Fruit fly (Drosophila melanogaster) whole organism, wandering third instar larva: ENCODE data around the gene CG1309.
A peak's percentile ranks its signal among the peaks of the same experiment; 100 is the strongest.

Experiments
- Abd-B ChIP-seq: fragments of >200 bp; optimal IDR thresholded peaks from 2 replicates; lab custom pipeline; 2017; ENCODE audit warnings: missing biosample characterization, missing genetic modification characterization
- CG32264 ChIP-seq: fragments of 200-800 bp; sonication (Bioruptor generic); optimal IDR thresholded peaks from 2 replicates; lab custom pipeline; 2016; ENCODE audit warnings: missing biosample characterization, missing genetic modification characterization
- CG9705 ChIP-seq: fragments of 200-800 bp; sonication (Bioruptor generic); optimal IDR thresholded peaks from 2 replicates; lab custom pipeline; 2018; ENCODE audit warnings: missing biosample characterization, mild to moderate bottlenecking, missing genetic modification characterization
- CrebA ChIP-seq: fragments of 200-800 bp; sonication (Bioruptor generic); optimal IDR thresholded peaks from 2 replicates; lab custom pipeline; 2016; ENCODE audit warnings: missing biosample characterization, mild to moderate bottlenecking, missing genetic modification characterization, borderline replicate concordance
- Dfd ChIP-seq: fragments of >200 bp; optimal IDR thresholded peaks from 2 replicates; lab custom pipeline; 2017; ENCODE audit warnings: missing biosample characterization, missing genetic modification characterization
- Dif ChIP-seq: fragments of 200-275, 200-300 bp; sonication (Bioruptor generic); optimal IDR thresholded peaks from 2 replicates; lab custom pipeline; 2018; ENCODE audit warnings: missing biosample characterization, missing genetic modification characterization; ENCODE audit not compliant: partially characterized antibody
- GATAd ChIP-seq: sonication (Bioruptor generic); optimal IDR thresholded peaks from 2 replicates; lab custom pipeline; 2016; ENCODE audit warnings: missing biosample characterization, missing genetic modification characterization
- HLH106 ChIP-seq: fragments of 200-800 bp; optimal IDR thresholded peaks from 3 replicates; lab custom pipeline; 2019; ENCODE audit warnings: missing biosample characterization, mild to moderate bottlenecking, missing genetic modification characterization, moderate library complexity
- Hnf4 ChIP-seq: fragments of 200-800 bp; sonication (Bioruptor generic); optimal IDR thresholded peaks from 2 replicates; lab custom pipeline; 2016; ENCODE audit warnings: missing biosample characterization, mild to moderate bottlenecking, missing genetic modification characterization
- Hr78 ChIP-seq: fragments of >200 bp; optimal IDR thresholded peaks from 2 replicates; lab custom pipeline; 2017; ENCODE audit warnings: missing biosample characterization, missing genetic modification characterization
- Hr83 ChIP-seq: fragments of 200-300 bp; sonication (Bioruptor generic); optimal IDR thresholded peaks from 2 replicates; lab custom pipeline; 2016; ENCODE audit warnings: missing biosample characterization, mild to moderate bottlenecking, missing genetic modification characterization, moderate library complexity; ENCODE audit not compliant: poor library complexity, severe bottlenecking
- Jra ChIP-seq: sonication (Bioruptor generic); optimal IDR thresholded peaks from 2 replicates; lab custom pipeline; 2016; ENCODE audit warnings: missing biosample characterization, missing genetic modification characterization
- Mio ChIP-seq: sonication (Bioruptor generic); optimal IDR thresholded peaks from 2 replicates; lab custom pipeline; 2016; ENCODE audit warnings: missing biosample characterization, missing genetic modification characterization
- Myc ChIP-seq: fragments of >200 bp; optimal IDR thresholded peaks from 2 replicates; lab custom pipeline; 2017
- N ChIP-seq: fragments of >200 bp; optimal IDR thresholded peaks from 2 replicates; lab custom pipeline; 2018; ENCODE audit warnings: missing biosample characterization, missing external identifiers, missing genetic modification characterization
- OdsH ChIP-seq: fragments of 200-800 bp; sonication (Bioruptor generic); optimal IDR thresholded peaks from 2 replicates; lab custom pipeline; 2016; ENCODE audit warnings: missing biosample characterization, mild to moderate bottlenecking, missing genetic modification characterization
- Rel ChIP-seq, 2 experiments: fragments of 200-800 bp; sonication (Bioruptor generic) in 1 of 2; optimal IDR thresholded peaks; 2 replicates in 1 of 2; 3 replicates in 1 of 2; lab custom pipeline; 2016 to 2019; ENCODE audit warnings: mild to moderate bottlenecking in 2 of 2, missing biosample characterization in 2 of 2, missing genetic modification characterization in 2 of 2, moderate library complexity in 1 of 2
- Sp1 ChIP-seq: fragments of 200-800 bp; sonication (Bioruptor generic); optimal IDR thresholded peaks from 3 replicates; lab custom pipeline; 2019; ENCODE audit warnings: missing biosample characterization, mild to moderate bottlenecking, missing genetic modification characterization, moderate library complexity
- Vsx2 ChIP-seq: fragments of 200-300, 225-300 bp; sonication (Bioruptor generic); optimal IDR thresholded peaks from 2 replicates; lab custom pipeline; 2018; ENCODE audit warnings: missing biosample characterization, missing genetic modification characterization; ENCODE audit not compliant: partially characterized antibody
- br ChIP-seq: fragments of 200-800 bp; sonication (Bioruptor generic); optimal IDR thresholded peaks from 2 replicates; lab custom pipeline; 2016; ENCODE audit warnings: missing biosample characterization, missing genetic modification characterization
- brk ChIP-seq: fragments of 200-800 bp; sonication (Bioruptor generic); optimal IDR thresholded peaks from 2 replicates; lab custom pipeline; 2016; ENCODE audit warnings: missing biosample characterization, mild to moderate bottlenecking, missing genetic modification characterization
- dl ChIP-seq, 2 experiments: fragments of 175-275, 200-275 bp in 1 of 2; fragments of 200-275 bp in 1 of 2; sonication (Bioruptor generic); optimal IDR thresholded peaks; lab custom pipeline; 2018; ENCODE audit warnings: mild to moderate bottlenecking in 2 of 2, missing biosample characterization in 2 of 2, missing genetic modification characterization in 2 of 2, moderate library complexity in 2 of 2; ENCODE audit not compliant: partially characterized antibody in 2 of 2, insufficient read depth in 1 of 2
- dmrt93B ChIP-seq: fragments of 200-800 bp; sonication (Bioruptor generic); optimal IDR thresholded peaks from 2 replicates; lab custom pipeline; 2018; ENCODE audit warnings: missing biosample characterization, mild to moderate bottlenecking, missing genetic modification characterization
- dsf ChIP-seq: sonication (Bioruptor generic); optimal IDR thresholded peaks from 2 replicates; lab custom pipeline; 2016; ENCODE audit warnings: missing biosample characterization, missing genetic modification characterization, borderline replicate concordance
- ey ChIP-seq: fragments of 200-800 bp; sonication (Bioruptor generic); optimal IDR thresholded peaks from 2 replicates; lab custom pipeline; 2016; ENCODE audit warnings: missing biosample characterization, missing genetic modification characterization
- foxo ChIP-seq, 2 experiments: fragments of 200-800 bp; sonication (Bioruptor generic); optimal IDR thresholded peaks; 2 replicates in 1 of 2; 3 replicates in 1 of 2; lab custom pipeline; 2016 to 2017; ENCODE audit warnings: missing biosample characterization in 2 of 2, missing genetic modification characterization in 2 of 2
- fru ChIP-seq: fragments of 200-800 bp; sonication (Bioruptor generic); optimal IDR thresholded peaks from 3 replicates; lab custom pipeline; 2016; ENCODE audit warnings: missing biosample characterization, mild to moderate bottlenecking, missing genetic modification characterization
- jim ChIP-seq: fragments of 175-275, 200-325 bp; sonication (Bioruptor generic); optimal IDR thresholded peaks from 2 replicates; lab custom pipeline; 2016; ENCODE audit warnings: missing biosample characterization, mild to moderate bottlenecking, missing genetic modification characterization
- lola ChIP-seq: fragments of >200 bp; optimal IDR thresholded peaks from 2 replicates; lab custom pipeline; 2017; ENCODE audit warnings: missing biosample characterization, missing genetic modification characterization
- pan ChIP-seq: fragments of >200 bp; optimal IDR thresholded peaks from 2 replicates; lab custom pipeline; 2017
- psq ChIP-seq: fragments of 200-800 bp; sonication (Bioruptor generic); optimal IDR thresholded peaks from 3 replicates; lab custom pipeline; 2017; ENCODE audit warnings: missing biosample characterization, mild to moderate bottlenecking, missing genetic modification characterization, moderate library complexity
- rgr ChIP-seq: fragments of 200-800 bp; sonication (Bioruptor generic); optimal IDR thresholded peaks from 3 replicates; lab custom pipeline; 2016; ENCODE audit warnings: missing biosample characterization, mild to moderate bottlenecking, missing genetic modification characterization
- sv ChIP-seq: fragments of 200-800 bp; sonication (Bioruptor generic); optimal IDR thresholded peaks from 3 replicates; lab custom pipeline; 2016; ENCODE audit warnings: missing biosample characterization, missing genetic modification characterization
- tai ChIP-seq: sonication (Bioruptor generic); optimal IDR thresholded peaks from 2 replicates; lab custom pipeline; 2016; ENCODE audit warnings: missing biosample characterization, missing genetic modification characterization
- woc ChIP-seq: sonication (Bioruptor generic); optimal IDR thresholded peaks from 2 replicates; lab custom pipeline; 2016; ENCODE audit warnings: missing biosample characterization, mild to moderate bottlenecking, missing genetic modification characterization

The CG1309 gene

DNA sequence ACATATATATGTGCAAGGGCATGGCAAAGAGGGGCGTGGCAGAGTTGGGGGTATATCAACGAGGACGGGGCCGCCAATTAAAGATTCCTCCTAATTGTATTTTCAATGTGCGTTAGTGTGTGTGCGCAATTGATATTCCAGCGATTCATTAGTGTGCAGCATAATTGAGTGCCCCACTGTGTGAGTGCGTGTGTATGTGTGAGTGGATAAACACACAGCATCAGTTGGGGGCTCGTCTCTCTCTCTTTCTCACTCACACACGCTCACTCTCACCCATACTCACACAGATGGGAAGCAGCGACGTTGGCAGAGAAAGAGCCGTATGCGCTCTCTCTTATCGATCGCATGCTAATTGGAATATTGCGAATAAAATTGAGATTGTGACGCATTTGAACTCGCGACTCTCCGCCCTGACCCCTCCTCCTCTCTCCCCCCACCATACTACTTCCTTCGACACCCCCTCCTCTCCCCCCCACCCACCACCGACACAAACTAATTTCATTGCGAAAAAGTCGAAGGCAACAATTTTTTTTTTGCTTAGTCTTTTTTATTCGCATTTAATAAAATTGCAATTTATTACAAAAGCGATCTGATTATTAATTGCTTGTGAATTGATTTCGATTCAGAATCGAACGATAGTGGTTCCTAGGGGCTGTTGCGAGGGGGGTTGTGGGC, 25.5 kb upstream of the CG1309 start:
- TF ChIP-seq Rel (GFP tag; optimal IDR thresholded peaks at IDR 0.05; lab: Kevin White, UChicago) (no peak), Rel (tag; optimal IDR thresholded peaks at IDR 0.05; lab: Kevin White, UChicago) (peak; percentile 2), dl (GFP tag; optimal IDR thresholded peaks at IDR 0.05; lab: Kevin White, UChicago; ENCODE audit: insufficient read depth in 1 of 2, partially characterized antibody in 2 of 2) (peak in 1 of 2 experiments; percentile 21), N (GFP tag; lab: Kevin White, UChicago) (peak; percentile 64), Vsx2 (GFP tag; lab: Kevin White, UChicago) (peak; percentile 11), Dfd (GFP tag; lab: Kevin White, UChicago) (no peak), dsf (GFP tag; lab: Kevin White, UChicago) (no peak), CrebA (GFP tag; lab: Kevin White, UChicago) (no peak), ey (GFP tag; lab: Kevin White, UChicago) (no peak), Myc (no peak), Dif (GFP tag; lab: Kevin White, UChicago) (peak; percentile 38), GATAd (GFP tag; lab: Kevin White, UChicago) (no peak)

DNA sequence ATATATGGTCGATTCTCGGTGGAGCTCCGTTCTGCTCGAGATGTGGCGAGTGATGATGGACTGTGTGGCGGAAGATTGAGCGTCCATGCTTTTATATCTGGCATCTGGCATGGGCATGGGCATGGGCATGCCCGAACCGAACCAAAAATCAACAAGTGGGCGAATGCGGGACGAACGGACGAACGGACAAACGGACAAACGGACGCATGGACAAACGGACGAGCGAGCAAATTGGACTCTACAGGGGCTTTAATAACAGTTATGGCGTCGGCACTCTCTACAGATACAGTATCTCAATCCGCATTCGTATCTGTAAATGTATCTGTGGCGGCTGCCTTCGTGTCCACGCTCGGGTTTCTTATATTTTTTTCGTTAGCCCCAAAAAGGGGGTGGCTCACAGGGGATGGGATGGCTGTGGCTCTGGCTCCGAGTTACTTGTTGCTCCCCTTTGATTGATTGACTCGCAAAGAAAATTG, 23.1 kb upstream of the CG1309 start, which contains the start of gene ImpL2:
ImpL2 (minus strand) TSS at position 51 of the 476 bp plus-strand sequence.
- TF ChIP-seq CrebA (GFP tag; lab: Kevin White, UChicago) (no peak), Hnf4 (no peak), woc (GFP tag; lab: Kevin White, UChicago) (no peak)

DNA sequence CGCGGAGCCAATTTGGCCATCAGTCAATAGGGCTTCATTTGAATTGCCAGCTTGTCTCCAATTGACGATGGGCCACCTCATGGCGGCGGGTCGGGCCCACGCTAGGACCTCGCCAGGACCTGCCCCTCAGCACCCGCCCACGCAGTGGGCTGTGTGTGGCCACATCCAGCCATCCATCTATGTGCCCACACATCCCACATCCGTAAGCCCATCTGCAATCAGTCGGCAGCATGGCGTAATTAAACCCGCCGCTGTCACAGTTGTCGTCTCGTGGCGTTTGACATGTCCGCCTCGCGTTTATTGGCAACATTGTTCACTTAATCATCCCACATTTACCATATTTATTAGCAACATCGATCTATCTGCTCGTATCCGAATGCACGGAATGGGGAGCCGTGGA, 21.0 kb upstream of the CG1309 start:
- no peak for TF ChIP-seq Dif (GFP tag; lab: Kevin White, UChicago)
- TF ChIP-seq dsf (GFP tag; lab: Kevin White, UChicago) = no peak
- no peak for TF ChIP-seq lola (GFP tag; lab: Kevin White, UChicago)
- TF ChIP-seq Jra (GFP tag; lab: Kevin White, UChicago) = no peak
- no peak for TF ChIP-seq CrebA (GFP tag; lab: Kevin White, UChicago)
- no peak for TF ChIP-seq CG32264 (GFP tag; lab: Kevin White, UChicago)
- no peak for TF ChIP-seq Mio
- no peak for TF ChIP-seq OdsH (GFP tag; lab: Kevin White, UChicago)
- no peak for TF ChIP-seq Abd-B (GFP tag; lab: Kevin White, UChicago)
- TF ChIP-seq pan (lab: Kevin White, UChicago) = no peak
- no peak for TF ChIP-seq fru (GFP tag; lab: Kevin White, UChicago)
- TF ChIP-seq Hr78 = no peak
- TF ChIP-seq woc (GFP tag; lab: Kevin White, UChicago) = no peak
- TF ChIP-seq foxo (GFP tag; optimal IDR thresholded peaks at IDR 0.05; lab: Kevin White, UChicago) = no peak
- no peak for TF ChIP-seq Myc
- no peak for TF ChIP-seq ey (GFP tag; lab: Kevin White, UChicago)
- TF ChIP-seq Hnf4 = no peak
- no peak for TF ChIP-seq N (GFP tag; lab: Kevin White, UChicago)
- TF ChIP-seq, all 38 proteins: peak for 0

DNA sequence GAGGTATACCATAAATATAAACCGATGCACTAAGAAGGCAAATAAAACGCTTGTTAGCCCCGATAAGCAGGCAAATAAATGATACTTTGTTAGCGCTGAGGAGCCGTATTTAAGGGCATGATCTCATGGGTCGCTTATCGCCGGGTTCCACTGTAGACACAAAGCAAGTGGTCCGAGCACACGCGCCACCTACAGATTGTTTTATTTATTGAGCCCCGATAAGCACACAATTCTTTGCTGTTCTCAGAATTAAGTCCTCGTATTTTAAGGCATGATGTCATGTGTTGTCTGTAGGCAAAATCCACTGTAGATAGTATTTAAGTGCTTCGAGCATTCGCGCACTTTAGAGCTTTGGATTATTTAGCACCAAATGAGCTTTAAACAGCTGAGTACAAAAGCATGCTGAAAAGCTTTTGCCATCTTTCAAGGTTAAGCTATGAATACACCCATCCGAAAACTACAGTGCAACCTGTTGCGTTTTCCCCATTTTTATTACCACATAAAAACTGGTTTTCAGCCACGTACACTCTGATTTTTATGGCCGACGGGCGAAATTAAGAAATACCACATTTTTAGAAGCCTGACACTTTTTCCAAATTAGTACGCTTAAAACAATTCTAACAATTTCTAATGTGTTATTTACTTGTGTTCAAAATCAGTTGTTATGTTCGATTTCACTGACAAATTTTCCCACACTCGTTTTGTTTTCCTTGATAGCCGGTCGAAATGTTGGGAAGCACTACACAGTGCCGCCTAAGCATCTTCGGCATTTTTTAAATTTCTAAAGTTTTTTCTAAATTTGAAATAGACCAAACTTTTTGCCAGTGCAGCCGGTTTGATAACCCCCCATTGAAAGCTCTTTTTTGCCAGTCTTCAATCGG, 19.5 kb upstream of the CG1309 start, which contains the start of gene Sqor:
Sqor (plus strand) TSS at position 732 of the 881 bp plus-strand sequence.
- TF ChIP-seq Myc = peak; percentile 64
- TF ChIP-seq woc (GFP tag; lab: Kevin White, UChicago) = peak; percentile 96
- no peak for TF ChIP-seq lola (GFP tag; lab: Kevin White, UChicago)
- peak; percentile 92 for TF ChIP-seq dmrt93B
- peak; percentile 93 for TF ChIP-seq OdsH (GFP tag; lab: Kevin White, UChicago)
- no peak for TF ChIP-seq tai (GFP tag; lab: Kevin White, UChicago)
- TF ChIP-seq jim (GFP tag; lab: Kevin White, UChicago) = no peak
- peak; percentile 55 for TF ChIP-seq Mio
- no peak for TF ChIP-seq Dif (GFP tag; lab: Kevin White, UChicago)
- TF ChIP-seq Sp1 (GFP tag; lab: Kevin White, UChicago) = peak; percentile 98
- TF ChIP-seq Hr83 = peak; percentile 17
- peak; percentile 68 for TF ChIP-seq dsf (GFP tag; lab: Kevin White, UChicago)
- peak; percentile 86 for TF ChIP-seq sv
- no peak for TF ChIP-seq Dfd (GFP tag; lab: Kevin White, UChicago)
- TF ChIP-seq Hr78 = peak; percentile 30
- TF ChIP-seq HLH106 (tag; lab: Kevin White, UChicago) = peak; percentile 95
- TF ChIP-seq fru (GFP tag; lab: Kevin White, UChicago) = peak; percentile 95
- TF ChIP-seq foxo (GFP tag; optimal IDR thresholded peaks at IDR 0.05; lab: Kevin White, UChicago) = peak; percentile 64 to 92
- TF ChIP-seq br (GFP tag; lab: Kevin White, UChicago) = peak; percentile 94
- TF ChIP-seq ey (GFP tag; lab: Kevin White, UChicago) = peak; percentile 93
- no peak for TF ChIP-seq pan (lab: Kevin White, UChicago)
- TF ChIP-seq brk (GFP tag; lab: Kevin White, UChicago) = peak; percentile 37
- peak; percentile 62 for TF ChIP-seq N (GFP tag; lab: Kevin White, UChicago)
- TF ChIP-seq Hnf4 = peak; percentile 82
- no peak for TF ChIP-seq Abd-B (GFP tag; lab: Kevin White, UChicago)
- peak; percentile 88 for TF ChIP-seq CG32264 (GFP tag; lab: Kevin White, UChicago)
- peak; percentile 95 for TF ChIP-seq rgr (GFP tag; lab: Kevin White, UChicago)
- TF ChIP-seq CG9705 (GFP tag; lab: Kevin White, UChicago) = peak; percentile 92
- TF ChIP-seq psq (GFP tag; lab: Kevin White, UChicago) = peak; percentile 86
- peak; percentile 80 for TF ChIP-seq Jra (GFP tag; lab: Kevin White, UChicago)
